Fruit fly (Drosophila melanogaster): ENCODE measurements around the gene mew.

Gene mew

DNA sequence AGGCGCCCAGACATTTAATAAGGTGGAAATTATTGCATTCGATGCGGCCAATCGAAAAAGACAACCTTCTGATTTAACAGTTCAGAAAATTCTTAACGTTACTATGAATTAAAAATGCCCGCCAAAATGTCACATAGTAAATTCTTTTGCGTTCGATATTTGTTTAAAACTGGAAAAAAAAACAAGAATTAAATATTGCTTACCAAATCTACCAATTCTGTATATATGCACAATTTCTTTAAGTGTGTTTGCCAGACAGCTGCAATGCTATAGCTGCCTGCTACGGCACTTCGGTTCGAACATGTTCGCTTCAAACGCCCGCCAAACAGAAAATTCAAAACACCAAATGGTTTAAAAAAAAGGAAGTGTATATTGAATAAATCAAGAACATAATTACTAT lies 44.2 kb downstream of the mew start (continued):
- TF ChIP-seq CG3281 (GFP tag; optimal IDR thresholded peaks at IDR 0.05) (peak; percentile 52), CG7556 (GFP tag; optimal IDR thresholded peaks at IDR 0.05) (peak; percentile 63), salm (tag; optimal IDR thresholded peaks at IDR 0.05) (peak; percentile 4), yki (optimal IDR thresholded peaks at IDR 0.05) (no peak), Elba2 (GFP tag; optimal IDR thresholded peaks at IDR 0.05) (no peak), CG43689 (GFP tag; IDR thresholded peaks at IDR 0.05) (no peak), ash1 (GFP tag; optimal IDR thresholded peaks at IDR 0.05) (no peak), Dad (GFP tag; optimal IDR thresholded peaks at IDR 0.05) (no peak), CG1233 (GFP tag; optimal IDR thresholded peaks at IDR 0.05) (peak; percentile 30), emc (GFP tag; optimal IDR thresholded peaks at IDR 0.05) (no peak), repo (GFP tag; optimal IDR thresholded peaks at IDR 0.05) (peak; percentile 48), toy (GFP tag; IDR thresholded peaks at IDR 0.05) (no peak), Camta (GFP tag; optimal IDR thresholded peaks at IDR 0.05) (peak; percentile 71), CG1647 (GFP tag; optimal IDR thresholded peaks at IDR 0.05) (peak; percentile 0), so (GFP tag; IDR thresholded peaks at IDR 0.05) (0 out of 3 replicates have a peak, but pooled peaks have one; percentile 16), Hr51 (GFP tag; optimal IDR thresholded peaks at IDR 0.05) (peak; percentile 28 to 72), CG16813 (GFP tag; IDR thresholded peaks at IDR 0.05; ENCODE audit: partially characterized antibody) (no peak), Jarid2 (GFP tag; optimal IDR thresholded peaks at IDR 0.05) (peak; percentile 19), Trl (optimal IDR thresholded peaks at IDR 0.05) (no peak), Trl (GFP tag; optimal IDR thresholded peaks at IDR 0.05) (peak; percentile 69), Mad (GFP tag; optimal IDR thresholded peaks at IDR 0.05) (peak; percentile 43), wek (GFP tag; optimal IDR thresholded peaks at IDR 0.05) (no peak), CG13775 (GFP tag; optimal IDR thresholded peaks at IDR 0.05) (peak; percentile 57), Usf (GFP tag; optimal IDR thresholded peaks at IDR 0.05) (no peak), gsb-n (tag; optimal IDR thresholded peaks at IDR 0.05) (peak; percentile 66), ap (GFP tag; IDR thresholded peaks at IDR 0.05) (peak; percentile 37), onecut (GFP tag; IDR thresholded peaks at IDR 0.05) (0 out of 2 replicates have a peak, but pooled peaks have one; percentile 16), cato (GFP tag; optimal IDR thresholded peaks at IDR 0.05; ENCODE audit: borderline replicate concordance) (peak; percentile 46), da (GFP tag; optimal IDR thresholded peaks at IDR 0.05) (peak; percentile 16), jigr1 (GFP tag; IDR thresholded peaks at IDR 0.05) (no peak), CG31388 (GFP tag; optimal IDR thresholded peaks at IDR 0.05) (no peak), CG31224 (GFP tag; IDR thresholded peaks at IDR 0.05) (peak; percentile 31; the same call in 1 of the 2 replicates), CG12942 (GFP tag; optimal IDR thresholded peaks at IDR 0.05) (peak; percentile 58), CG11247 (GFP tag; IDR thresholded peaks at IDR 0.05) (peak; percentile 45; the same call in 1 of the 2 replicates), MBD-R2 (GFP tag; IDR thresholded peaks at IDR 0.05) (peak; percentile 39; the same call in 1 of the 2 replicates), HLHmδ (GFP tag; optimal IDR thresholded peaks at IDR 0.05) (no peak), CG2129 (GFP tag; IDR thresholded peaks at IDR 0.05; ENCODE audit: partially characterized antibody) (no peak), sob (GFP tag; IDR thresholded peaks at IDR 0.05) (peak; percentile 75), CG3065 (GFP tag; optimal IDR thresholded peaks at IDR 0.05) (peak; percentile 22), Myb (GFP tag; optimal IDR thresholded peaks at IDR 0.05) (peak; percentile 42), CG30431 (GFP tag; optimal IDR thresholded peaks at IDR 0.05) (peak; percentile 16), CG32772 (GFP tag; IDR thresholded peaks at IDR 0.05) (peak; percentile 37; the same call in 1 of the 2 replicates), CG31365 (tag; optimal IDR thresholded peaks at IDR 0.05) (peak; percentile 47), Bdp1 (GFP tag; optimal IDR thresholded peaks at IDR 0.05) (peak; percentile 3), ci (GFP tag; IDR thresholded peaks at IDR 0.05) (peak; percentile 88), cad (GFP tag; optimal IDR thresholded peaks at IDR 0.05) (no peak), CG4820 (GFP tag; optimal IDR thresholded peaks at IDR 0.05) (peak; percentile 51), YL-1 (GFP tag; optimal IDR thresholded peaks at IDR 0.05) (peak; percentile 7), CG9876 (GFP tag; optimal IDR thresholded peaks at IDR 0.05) (no peak), Hey (tag; optimal IDR thresholded peaks at IDR 0.05) (no peak), CG34376 (GFP tag; optimal IDR thresholded peaks at IDR 0.05) (no peak), CG10654 (GFP tag; optimal IDR thresholded peaks at IDR 0.05) (peak; percentile 33), CG9437 (GFP tag; optimal IDR thresholded peaks at IDR 0.05) (peak; percentile 34)
